Worm (Caenorhabditis elegans) whole organism, early embryonic: Measurements from ENCODE around the gene Y69A2AR.31.

Source experiments
- B0310.2 ChIP-seq: sonication (generic microtip); optimal IDR thresholded peaks from 2 replicates; lab custom pipeline; 2016; ENCODE audit warnings: mild to moderate bottlenecking, missing genetic modification characterization, missing compliant biosample characterization
- F13C5.2 ChIP-seq: sonication (generic microtip); optimal IDR thresholded peaks from 2 replicates; lab custom pipeline; 2017; ENCODE audit warnings: mild to moderate bottlenecking, missing genetic modification characterization, inconsistent platforms, missing compliant biosample characterization
- aly-1 ChIP-seq: sonication (generic microtip); optimal IDR thresholded peaks from 2 replicates; lab custom pipeline; 2016; ENCODE audit warnings: missing genetic modification characterization, missing compliant biosample characterization
- ama-1 ChIP-seq: fragments of 150-350 bp; optimal IDR thresholded peaks from 2 replicates; lab custom pipeline; 2014
- ceh-13 ChIP-seq: fragments of 200-800 bp; sonication (Bioruptor generic); optimal IDR thresholded peaks from 2 replicates; lab custom pipeline; 2018; ENCODE audit warnings: mild to moderate bottlenecking, missing genetic modification characterization, missing compliant biosample characterization
- ceh-36 ChIP-seq: sonication (generic microtip); optimal IDR thresholded peaks from 2 replicates; lab custom pipeline; 2016; ENCODE audit warnings: missing genetic modification characterization, inconsistent platforms, missing compliant biosample characterization
- ets-7 ChIP-seq: sonication (generic microtip); optimal IDR thresholded peaks from 2 replicates; lab custom pipeline; 2016; ENCODE audit warnings: missing genotype, missing genetic modification characterization, missing compliant biosample characterization
- flt-1 ChIP-seq: fragments of 200-800 bp; sonication (Bioruptor generic); IDR thresholded peaks from 2 replicates; pipeline ENCODE4 v1.3.6; 2022; ENCODE audit warnings: missing genetic modification characterization, missing compliant biosample characterization
- hmbx-1 ChIP-seq: sonication (generic microtip); optimal IDR thresholded peaks from 2 replicates; lab custom pipeline; 2016; ENCODE audit warnings: mild to moderate bottlenecking, missing genetic modification characterization, missing compliant biosample characterization
- hmg-4 ChIP-seq: fragments of 200-800 bp; sonication (Bioruptor generic); optimal IDR thresholded peaks from 2 replicates; lab custom pipeline; 2018; ENCODE audit warnings: mild to moderate bottlenecking, missing genetic modification characterization, missing compliant biosample characterization
- hnd-1 ChIP-seq: sonication (generic microtip); optimal IDR thresholded peaks from 2 replicates; lab custom pipeline; 2016; ENCODE audit warnings: missing genetic modification characterization, missing compliant biosample characterization
- pes-1 ChIP-seq: fragments of 200-800 bp; sonication (Bioruptor generic); IDR thresholded peaks from 2 replicates; pipeline ENCODE4 v1.3.6; 2022; ENCODE audit warnings: missing genetic modification reagents, missing genetic modification characterization, missing compliant biosample characterization
- scrt-1 ChIP-seq: fragments of 200-800 bp; sonication (Bioruptor generic); IDR thresholded peaks from 2 replicates; pipeline ENCODE4 v1.3.6; 2022; ENCODE audit warnings: missing genetic modification characterization, missing compliant biosample characterization
- sea-1 ChIP-seq: fragments of 200-800 bp; sonication (Bioruptor generic); conservative IDR thresholded peaks from 2 replicates; pipeline ENCODE4 v1.3.6; 2022; ENCODE audit warnings: missing genetic modification characterization, missing compliant biosample characterization
- tbx-11 ChIP-seq: fragments of 200-800 bp; sonication (Bioruptor generic); IDR thresholded peaks from 2 replicates; pipeline ENCODE4 v1.3.6; 2022; ENCODE audit warnings: missing genetic modification characterization, missing compliant biosample characterization
- tbx-37 ChIP-seq: fragments of 200-800 bp; sonication (Bioruptor generic); conservative IDR thresholded peaks from 2 replicates; pipeline ENCODE4 v1.3.6; 2022; ENCODE audit warnings: missing genetic modification reagents, missing genetic modification characterization, missing compliant biosample characterization
- tra-4 ChIP-seq: sonication (generic microtip); optimal IDR thresholded peaks from 2 replicates; lab custom pipeline; 2017; ENCODE audit warnings: missing genetic modification characterization, missing compliant biosample characterization

Y69A2AR.31 gene

DNA sequence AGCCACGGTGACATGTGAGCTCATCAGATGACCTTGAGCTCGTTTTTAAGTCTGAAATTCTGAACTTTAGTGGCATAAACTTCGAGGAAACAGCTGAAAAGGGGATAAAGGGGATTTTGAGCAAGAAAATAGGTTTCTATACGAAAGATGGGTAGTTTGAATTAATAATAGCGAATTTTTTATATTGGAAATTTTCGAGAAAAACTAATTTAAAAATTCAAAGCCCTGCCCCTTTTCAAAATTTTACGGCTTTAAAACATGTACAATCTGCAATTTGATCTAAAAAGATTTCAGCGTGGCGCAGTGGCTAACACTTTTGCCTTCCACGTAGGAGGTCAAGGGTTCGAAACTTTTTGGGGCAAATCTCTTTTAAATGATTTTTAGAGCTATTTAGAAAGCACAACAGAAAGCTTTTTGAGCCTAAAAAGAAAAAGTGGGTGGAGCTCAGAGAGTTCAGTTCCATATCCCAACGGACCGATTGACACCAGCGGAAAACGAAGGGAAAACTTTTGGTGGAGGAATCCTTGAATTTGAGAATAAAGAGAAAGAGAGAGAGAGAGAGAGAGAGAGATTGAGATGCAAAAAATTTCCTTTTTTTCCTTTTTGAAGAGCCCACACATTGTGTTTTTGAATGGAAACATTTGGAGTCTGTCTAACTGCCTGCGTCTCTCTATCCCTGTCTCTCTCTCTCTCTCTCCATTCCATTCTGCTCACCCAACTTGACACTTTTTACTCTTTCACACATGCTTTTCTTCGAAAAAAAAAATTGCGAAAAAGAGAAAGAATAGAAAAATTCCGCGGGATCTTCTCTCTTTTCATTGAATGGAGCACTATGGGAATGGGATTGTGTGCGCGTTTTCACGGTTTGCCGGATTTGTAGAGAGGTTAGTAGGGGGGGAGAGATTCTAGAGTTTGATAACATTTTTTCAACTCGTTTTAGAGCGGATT, at the start of gene Y69A2AR.31:
Gene Y69A2AR.31 (minus strand): TSS at position 51 of the 948 bp plus-strand sequence.
- TF ChIP-seq B0310.2 (no peak), hmg-4 (GFP tag; lab: Kevin White, UChicago) (no peak), F13C5.2 (tag; lab: Kevin White, UChicago) (no peak), hmbx-1 (tag; lab: Kevin White, UChicago) (no peak), ceh-36 (tag; lab: Kevin White, UChicago) (no peak), tra-4 (tag; lab: Kevin White, UChicago) (no peak), flt-1 (GFP tag; lab: Robert Waterston, UW) (no peak), tbx-11 (no peak), scrt-1 (GFP tag; lab: Robert Waterston, UW) (no peak)

DNA sequence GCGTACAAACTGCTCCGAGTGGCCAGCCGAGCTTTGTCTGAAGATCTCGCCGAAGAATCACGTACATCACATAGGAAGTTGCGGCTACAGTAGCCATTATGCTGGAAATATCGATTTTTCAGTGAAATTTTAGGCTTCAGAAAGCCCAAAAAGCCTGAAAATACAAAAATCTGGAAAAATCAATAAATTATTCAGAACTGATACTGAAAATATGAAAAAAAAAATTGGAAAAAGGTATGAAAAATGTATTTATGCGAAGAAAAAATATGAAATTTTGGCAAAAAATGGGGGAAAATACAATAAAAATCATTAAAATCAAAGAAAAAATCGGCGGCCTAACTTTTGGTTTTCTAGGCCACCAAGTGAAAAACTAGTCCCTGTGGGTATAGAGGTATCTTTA, 49.1 kb upstream of the Y69A2AR.31 start, which contains the start of gene Y94H6A.12:
Gene Y94H6A.12 (minus strand): TSS at position 101 of the 400 bp plus-strand sequence.
- TF ChIP-seq hnd-1 (tag; lab: Kevin White, UChicago) (no peak), ama-1 (no peak), ets-7 (tag; lab: Kevin White, UChicago) (no peak), flt-1 (GFP tag; lab: Robert Waterston, UW) (no peak)

DNA sequence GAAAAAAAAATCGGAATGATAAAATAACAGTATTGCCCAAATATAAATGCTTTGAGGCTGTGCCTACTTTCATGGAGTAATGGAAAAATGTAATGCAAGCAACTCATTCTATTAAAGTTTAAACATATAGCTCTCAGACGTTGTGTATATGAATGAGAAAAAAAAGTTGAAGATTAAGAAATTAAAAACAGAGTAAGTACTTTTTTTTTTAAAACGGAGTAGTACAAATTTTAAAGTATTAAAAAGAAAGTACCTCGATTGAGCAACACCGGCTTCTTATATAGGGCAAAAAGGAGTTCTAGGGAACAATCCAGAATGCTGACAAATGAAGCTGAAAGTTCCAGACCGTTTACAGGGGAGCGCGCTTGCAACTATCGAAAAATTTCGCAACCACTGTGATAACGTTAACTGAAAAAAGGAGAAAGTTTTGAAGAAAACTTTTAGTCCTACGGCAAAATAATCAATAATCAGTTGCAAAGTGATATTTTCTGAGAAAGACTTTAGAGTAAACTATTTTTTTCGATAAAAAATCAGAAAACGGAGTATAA, 47.4 kb upstream of the Y69A2AR.31 start:
- TF ChIP-seq tbx-37 (GFP tag; lab: Robert Waterston, UW) (no peak), pes-1 (GFP tag; lab: Robert Waterston, UW) (no peak), hmg-4 (GFP tag; lab: Kevin White, UChicago) (no peak), tra-4 (tag; lab: Kevin White, UChicago) (no peak), hnd-1 (tag; lab: Kevin White, UChicago) (no peak), hmbx-1 (tag; lab: Kevin White, UChicago) (no peak), scrt-1 (GFP tag; lab: Robert Waterston, UW) (no peak), F13C5.2 (tag; lab: Kevin White, UChicago) (no peak)

DNA sequence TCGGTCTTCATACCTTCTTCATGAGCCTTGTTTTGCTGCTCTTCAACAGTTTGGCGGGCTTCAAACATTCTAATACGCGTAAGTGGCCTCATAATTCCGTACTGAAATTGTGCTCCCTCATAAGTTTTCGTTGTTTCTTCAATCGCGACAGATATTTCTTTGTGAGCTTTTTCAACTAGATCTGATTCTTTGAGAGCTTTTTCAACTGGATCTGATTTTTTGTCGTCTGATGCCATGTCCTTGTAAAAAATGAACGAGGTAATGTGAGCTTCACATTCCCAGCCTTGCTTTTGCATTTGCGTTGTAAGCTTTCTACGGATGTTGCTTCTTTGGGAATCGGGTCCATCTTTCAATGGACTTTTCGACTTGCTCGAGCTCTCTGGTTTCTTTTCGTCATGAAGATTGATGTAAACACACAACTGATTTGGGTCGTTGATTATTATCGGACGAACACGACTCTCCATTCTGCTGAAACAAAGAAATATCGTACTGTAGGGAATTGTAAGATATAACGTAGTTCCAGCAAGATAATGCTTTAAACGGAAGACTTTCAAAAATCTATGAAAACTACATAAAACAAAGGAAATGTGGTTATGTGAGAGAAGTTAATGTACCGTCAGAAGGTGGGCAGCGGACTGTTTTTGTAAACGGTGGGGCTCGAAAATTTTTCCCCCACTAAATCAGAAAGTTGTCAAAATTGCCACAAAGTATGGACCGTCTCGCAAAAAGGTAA, 46.6 kb upstream of the Y69A2AR.31 start, which contains the start of gene Y94H6A.10:
Gene Y94H6A.10 (minus strand): TSS at position 464 of the 733 bp plus-strand sequence.
- TF ChIP-seq ceh-36 (tag; lab: Kevin White, UChicago) (no peak), hnd-1 (tag; lab: Kevin White, UChicago) (no peak), F13C5.2 (tag; lab: Kevin White, UChicago) (no peak), flt-1 (GFP tag; lab: Robert Waterston, UW) (no peak), aly-1 (tag; lab: Kevin White, UChicago) (no peak), hmbx-1 (tag; lab: Kevin White, UChicago) (no peak), ama-1 (no peak), tbx-11 (no peak), ceh-13 (GFP tag; lab: Kevin White, UChicago) (no peak), ets-7 (tag; lab: Kevin White, UChicago) (no peak), tra-4 (tag; lab: Kevin White, UChicago) (no peak), tbx-37 (GFP tag; lab: Robert Waterston, UW) (no peak), sea-1 (GFP tag; lab: Robert Waterston, UW) (no peak), scrt-1 (GFP tag; lab: Robert Waterston, UW) (no peak), pes-1 (GFP tag; lab: Robert Waterston, UW) (no peak), hmg-4 (GFP tag; lab: Kevin White, UChicago) (no peak), B0310.2 (no peak)

DNA sequence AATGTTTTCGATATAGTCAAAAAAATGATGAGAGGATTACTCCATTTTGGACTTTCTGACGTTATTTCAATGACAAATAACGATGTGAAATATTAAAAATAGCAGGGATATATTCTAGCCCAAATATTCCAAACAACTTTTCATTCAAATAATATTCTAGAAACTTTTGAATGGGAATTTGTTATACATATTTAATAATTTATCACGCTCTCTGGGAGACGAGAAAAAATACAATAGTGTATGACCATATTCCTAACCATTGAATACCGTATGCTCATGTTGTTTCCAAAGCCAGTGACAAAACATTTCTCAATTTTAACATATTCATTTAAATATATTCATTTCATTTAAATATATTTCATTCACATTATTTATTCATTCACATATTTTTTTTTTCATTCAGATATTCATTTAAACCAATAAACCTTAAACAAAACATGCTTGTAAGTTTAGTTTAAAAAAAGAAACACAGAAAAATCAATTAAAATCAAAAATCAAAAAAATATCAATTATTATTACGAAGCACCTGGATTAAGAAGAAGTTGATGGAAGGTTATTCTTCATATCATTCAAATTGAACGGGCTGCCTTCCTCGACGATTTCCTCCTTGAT, 45.9 kb upstream of the Y69A2AR.31 start:
- TF ChIP-seq aly-1 (tag; lab: Kevin White, UChicago) (no peak), hmbx-1 (tag; lab: Kevin White, UChicago) (no peak), pes-1 (GFP tag; lab: Robert Waterston, UW) (no peak), F13C5.2 (tag; lab: Kevin White, UChicago) (no peak), B0310.2 (no peak), ama-1 (no peak), ceh-13 (GFP tag; lab: Kevin White, UChicago) (no peak), hnd-1 (tag; lab: Kevin White, UChicago) (no peak), scrt-1 (GFP tag; lab: Robert Waterston, UW) (no peak), ceh-36 (tag; lab: Kevin White, UChicago) (no peak), flt-1 (GFP tag; lab: Robert Waterston, UW) (no peak), hmg-4 (GFP tag; lab: Kevin White, UChicago) (no peak), tbx-11 (no peak), tra-4 (tag; lab: Kevin White, UChicago) (no peak)

DNA sequence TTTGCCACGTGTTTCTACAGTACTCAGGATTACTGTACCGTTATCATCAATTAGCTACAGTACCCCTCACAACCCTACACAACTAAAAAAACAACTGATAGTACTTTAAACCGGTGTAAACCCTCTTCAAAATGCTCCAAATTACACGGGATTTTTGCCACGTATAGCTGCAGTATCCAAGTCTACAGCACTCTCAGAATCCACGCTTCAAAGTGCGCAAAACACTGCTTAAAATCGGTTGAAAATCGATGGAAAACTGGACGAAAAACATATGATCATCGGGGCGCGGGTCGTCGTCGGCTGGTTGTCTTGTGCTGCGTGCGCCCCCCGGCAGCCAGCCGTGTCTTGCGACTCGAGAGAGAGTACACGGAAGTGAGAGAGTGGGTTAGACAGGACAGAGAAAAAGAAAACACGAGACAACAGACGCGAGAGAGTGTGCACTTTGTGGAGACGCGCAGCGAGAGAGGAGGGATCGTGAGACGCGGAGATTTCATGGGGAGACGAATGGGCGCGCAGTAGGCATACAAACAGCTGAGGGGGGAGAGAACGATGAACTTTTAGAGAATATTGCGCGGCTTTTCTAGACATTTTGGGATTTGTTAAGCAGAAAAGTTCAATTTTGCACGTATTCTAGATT, 44.6 kb upstream of the Y69A2AR.31 start:
- TF ChIP-seq flt-1 (GFP tag; lab: Robert Waterston, UW) (no peak), F13C5.2 (tag; lab: Kevin White, UChicago) (peak; percentile 29), hmg-4 (GFP tag; lab: Kevin White, UChicago) (peak; percentile 24)
